Worm (Caenorhabditis elegans) whole organism, L2 larva: ENCODE results near the gene idpb-4.

Source experiments
- alr-1 ChIP-seq: fragments of 150-350 bp; optimal IDR thresholded peaks from 2 replicates; lab custom pipeline; 2014; ENCODE audit warnings: missing biosample characterization, missing genetic modification characterization
- blmp-1 ChIP-seq: sonication (generic microtip); optimal IDR thresholded peaks from 2 replicates; lab custom pipeline; 2017; ENCODE audit warnings: missing genetic modification characterization, mild to moderate bottlenecking, missing compliant biosample characterization, antibody characterized with exemption, moderate library complexity; ENCODE audit not compliant: insufficient read depth
- nhr-77 ChIP-seq: fragments of 150-350 bp; optimal IDR thresholded peaks from 2 replicates; lab custom pipeline; 2014; ENCODE audit warnings: missing biosample characterization, missing genetic modification characterization
- unc-39 ChIP-seq: fragments of 150-350 bp; optimal IDR thresholded peaks from 2 replicates; lab custom pipeline; 2014; ENCODE audit warnings: missing biosample characterization, missing genetic modification characterization

DNA sequence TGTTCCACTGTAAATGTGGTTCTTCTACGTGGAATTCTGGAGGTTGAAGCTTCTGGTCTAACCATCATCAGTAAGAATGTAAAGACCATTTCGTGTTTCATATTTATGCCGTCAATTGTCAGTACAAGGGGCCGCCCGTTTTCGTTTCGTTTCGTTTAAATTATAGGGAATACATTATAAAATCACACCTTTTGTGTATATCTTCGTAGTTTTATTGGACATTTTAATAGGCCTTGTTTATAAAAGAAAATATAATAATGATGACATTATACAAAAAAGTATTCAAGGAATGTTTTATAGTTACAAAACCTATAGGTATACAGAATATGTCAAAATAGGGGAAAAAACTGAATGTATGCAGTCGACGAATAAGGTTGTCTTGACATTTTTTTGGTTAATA lies 33.6 kb downstream of the idpb-4 start, which contains the start of gene ceh-7:
- TF ChIP-seq blmp-1 (tag; lab: Kevin White, UChicago) (no peak), alr-1 (tag; lab: Kevin White, UChicago) (no peak), unc-39 (tag; lab: Kevin White, UChicago) (no peak), nhr-77 (tag; lab: Kevin White, UChicago) (no peak)
